Fruit fly (Drosophila melanogaster) S2 (cell line): Measurements from ENCODE around the gene CG32647.

Experiments
- CG8478 ChIP-seq: fragments of >200 bp; optimal IDR thresholded peaks from 2 replicates; lab custom pipeline; 2018
- CTCF ChIP-seq, 2 experiments: fragments of >200 bp; optimal IDR thresholded peaks; 2 replicates each; lab custom pipeline; 2018

Gene CG32647

DNA sequence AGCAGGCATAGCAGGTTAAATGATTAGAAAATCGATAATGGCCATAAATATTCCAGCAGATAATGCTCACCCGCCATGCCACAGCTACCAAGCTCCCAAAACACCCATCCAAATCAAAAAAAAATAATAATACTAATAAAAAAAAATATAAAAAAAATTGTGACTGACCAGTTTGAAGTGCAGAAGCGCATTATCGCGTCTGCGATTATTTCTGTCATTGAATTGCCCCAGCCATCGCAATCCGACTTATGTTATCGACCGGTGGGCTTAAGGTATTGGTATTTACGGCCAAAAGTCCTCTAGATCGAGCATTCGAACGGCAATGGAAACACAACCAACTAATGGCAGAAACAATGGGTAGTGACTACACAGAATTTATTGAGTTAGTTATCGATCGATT is 52.3 kb downstream of the CG32647 start:
- TF ChIP-seq CG8478 (no peak), CTCF (optimal IDR thresholded peaks at IDR 0.05; lab: Kevin White, UChicago) (no peak)

DNA sequence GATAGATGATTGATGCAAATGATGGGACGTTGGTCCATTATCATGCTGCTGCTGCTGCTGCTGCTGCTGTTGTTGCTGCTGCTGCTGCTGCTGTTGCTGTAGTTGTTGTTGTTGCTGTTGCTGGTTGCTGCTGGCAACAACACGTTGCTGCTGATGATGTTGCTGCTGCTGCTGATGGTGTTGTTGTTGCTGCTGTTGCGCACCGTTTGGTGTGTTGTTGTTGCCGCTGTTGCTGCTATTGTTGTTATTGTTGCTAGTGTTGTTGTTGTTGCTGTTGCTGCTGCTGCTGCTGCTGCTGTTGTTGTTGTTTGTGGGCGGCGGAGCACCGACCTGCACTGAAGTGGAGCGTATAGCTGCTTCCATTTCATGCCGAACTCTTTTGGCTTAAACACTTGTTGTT is 53.7 kb downstream of the CG32647 start:
- TF ChIP-seq CTCF (optimal IDR thresholded peaks at IDR 0.05; lab: Kevin White, UChicago) (no peak), CG8478 (no peak)

DNA sequence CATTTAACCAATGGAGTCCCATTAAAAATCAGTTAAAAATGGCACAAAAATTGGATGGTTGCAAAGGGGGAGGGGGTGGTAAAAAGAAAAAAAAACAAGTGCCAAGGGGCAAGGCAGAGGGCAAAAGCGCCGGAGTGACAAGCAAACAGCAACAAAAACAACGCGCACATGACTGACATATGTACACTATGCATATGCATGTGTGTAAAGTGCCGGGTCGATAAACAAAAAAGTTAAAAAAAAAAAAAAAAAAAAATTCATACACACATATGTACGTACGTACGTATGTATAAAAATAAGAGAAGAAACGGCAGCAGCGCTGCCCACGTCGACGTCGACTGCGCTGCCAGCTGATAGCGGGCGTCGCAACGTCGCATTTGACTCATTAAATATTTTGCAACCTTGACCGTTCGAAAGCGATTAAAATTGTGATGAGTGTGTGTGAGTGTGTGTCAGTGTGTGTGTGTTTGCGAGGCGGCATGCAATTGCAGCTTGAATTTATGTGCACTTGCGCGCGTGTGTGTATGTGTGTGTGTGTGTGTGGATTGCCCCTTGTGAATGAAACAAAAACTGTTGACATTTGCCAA is 57.0 kb downstream of the CG32647 start:
- TF ChIP-seq CTCF (optimal IDR thresholded peaks at IDR 0.05; lab: Kevin White, UChicago) (no peak), CG8478 (no peak)

DNA sequence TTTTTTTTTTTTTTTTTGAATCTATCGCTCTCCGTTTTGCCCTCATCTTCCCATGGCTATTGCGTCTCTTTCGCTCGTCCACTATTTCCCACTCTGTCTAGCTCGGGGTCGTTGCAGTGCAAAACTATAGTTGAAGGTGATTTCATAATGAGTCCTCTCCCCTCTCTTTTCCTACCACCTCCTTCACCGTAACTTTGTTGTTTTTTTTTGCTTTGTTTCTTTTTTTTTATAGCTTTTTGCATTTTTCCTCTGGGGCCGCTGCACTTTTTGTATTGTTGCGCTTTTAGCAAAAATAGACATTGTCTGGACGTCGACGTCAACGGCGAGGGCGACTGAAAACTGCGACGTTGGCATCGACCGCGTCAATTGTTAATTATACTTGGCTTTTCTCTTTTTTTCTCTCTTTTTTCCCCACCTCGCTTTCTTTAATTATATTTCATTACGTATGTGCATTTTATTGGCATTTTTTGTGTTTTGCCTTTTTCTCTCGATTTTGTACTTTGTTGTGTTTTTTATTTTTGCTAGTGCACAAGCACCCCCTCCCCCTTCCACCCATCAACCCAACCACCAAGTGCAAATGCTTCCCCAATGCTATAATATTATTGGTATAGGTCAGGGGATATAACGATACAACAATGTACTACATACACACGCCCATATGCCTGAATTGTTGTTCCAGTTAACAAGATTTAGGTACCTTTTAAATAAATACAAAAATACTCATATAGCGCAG is 59.4 kb downstream of the CG32647 start:
- no peak for TF ChIP-seq CTCF (optimal IDR thresholded peaks at IDR 0.05; lab: Kevin White, UChicago)
- no peak for TF ChIP-seq CG8478

DNA sequence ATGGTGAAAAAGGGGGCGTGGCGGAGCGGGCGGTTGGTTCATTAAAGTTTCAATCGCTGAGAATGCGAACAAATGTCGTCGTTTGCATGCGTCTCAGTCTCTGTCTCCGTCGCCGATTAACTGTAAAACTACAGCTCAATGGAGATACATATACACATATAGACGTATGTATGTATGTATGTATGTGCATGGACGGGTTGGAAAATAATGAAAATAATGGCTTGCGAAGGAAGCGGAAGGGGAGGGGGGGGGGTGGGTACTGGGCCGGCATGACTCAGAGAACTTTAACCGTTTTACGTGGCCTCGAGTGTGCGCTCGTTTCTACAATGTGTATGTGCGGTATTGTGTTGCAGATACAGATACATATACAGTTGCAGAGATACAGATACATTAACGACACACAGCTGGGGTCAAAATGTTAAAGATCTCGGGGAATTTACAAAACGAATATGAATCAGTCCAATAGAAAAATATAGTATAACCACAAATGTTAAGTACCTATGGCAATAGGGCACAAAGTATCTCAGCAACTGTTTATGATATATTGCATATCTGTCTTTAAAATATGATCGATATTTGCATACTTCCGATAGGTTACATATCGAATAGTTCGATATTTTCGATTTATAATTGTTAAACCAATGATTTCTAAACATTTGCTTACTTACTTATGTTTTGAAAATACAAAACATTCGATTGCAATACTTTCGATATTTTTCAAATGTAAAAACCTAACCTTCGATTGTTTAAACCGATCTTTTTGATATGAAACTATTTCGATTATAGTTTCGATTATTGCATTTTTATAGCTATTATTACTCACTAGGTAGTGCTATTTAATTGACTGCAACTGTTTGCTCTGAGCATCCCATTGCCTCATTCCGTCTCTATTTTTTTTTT is 60.2 kb downstream of the CG32647 start:
- no peak for TF ChIP-seq CG8478
- no peak for TF ChIP-seq CTCF (optimal IDR thresholded peaks at IDR 0.05; lab: Kevin White, UChicago)

DNA sequence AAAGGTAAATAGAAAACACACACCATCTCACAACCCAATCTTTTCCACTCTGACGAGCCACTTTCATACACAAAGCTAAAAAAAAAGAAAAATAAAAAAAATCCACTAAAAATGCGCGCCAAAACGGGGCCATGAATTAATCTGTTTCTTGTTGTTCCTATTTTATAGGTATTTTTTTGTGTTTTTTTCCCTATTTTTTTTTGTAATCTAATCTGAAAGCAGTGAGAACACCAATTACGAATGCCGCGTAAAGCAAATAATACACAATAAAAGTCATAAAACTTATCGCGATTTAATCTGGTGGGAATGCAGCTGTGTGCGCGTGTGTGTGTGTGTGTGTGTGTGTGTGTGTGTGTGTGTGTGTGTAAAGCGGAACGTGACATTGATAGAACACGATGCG is 61.4 kb downstream of the CG32647 start:
- TF ChIP-seq CTCF (optimal IDR thresholded peaks at IDR 0.05; lab: Kevin White, UChicago), result no peak
- TF ChIP-seq CG8478, result no peak

DNA sequence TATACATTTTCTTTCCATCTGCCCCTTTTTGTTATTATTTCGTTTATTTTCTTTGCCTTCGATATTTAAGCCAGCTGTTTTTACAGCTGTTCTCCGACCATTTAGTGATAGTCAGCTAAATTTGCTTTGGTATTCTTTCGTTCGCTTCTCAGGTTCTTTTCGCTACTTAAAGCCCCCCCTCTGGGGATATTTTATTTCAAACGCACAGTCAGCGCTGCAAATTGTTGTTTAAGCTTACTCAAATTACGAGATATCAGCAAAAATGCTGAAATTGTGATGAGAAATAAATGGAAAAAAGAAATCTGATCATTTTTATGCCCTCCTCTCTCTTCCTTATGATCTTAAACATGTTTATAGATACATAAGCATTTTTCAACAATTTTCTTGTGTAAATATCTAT is 62.7 kb downstream of the CG32647 start:
- no peak for TF ChIP-seq CTCF (optimal IDR thresholded peaks at IDR 0.05; lab: Kevin White, UChicago)
